Fruit fly (Drosophila melanogaster): ENCODE results near the gene rump.
A peak's percentile ranks its signal among the peaks of the same experiment; 100 is the strongest.

The rump gene

dm6 chr3R:9527907-9528842 lies 18.1 kb upstream of the rump start (continued):
- peak; percentile 93 for TF ChIP-seq CG11456 (GFP tag; IDR thresholded peaks at IDR 0.05)
- TF ChIP-seq CG17568 (GFP tag; optimal IDR thresholded peaks at IDR 0.05) = peak; percentile 30
- peak; percentile 83 for TF ChIP-seq Abd-B (GFP tag; optimal IDR thresholded peaks at IDR 0.05)
- TF ChIP-seq Sry-β (GFP tag; optimal IDR thresholded peaks at IDR 0.05) = no peak
- TF ChIP-seq fru (optimal IDR thresholded peaks at IDR 0.05) = no peak
- TF ChIP-seq CG12155 (GFP tag; optimal IDR thresholded peaks at IDR 0.05) = peak; percentile 70
- peak; percentile 78 for TF ChIP-seq Xbp1 (GFP tag; optimal IDR thresholded peaks at IDR 0.05)
- TF ChIP-seq CG9932 (GFP tag; IDR thresholded peaks at IDR 0.05) = peak; percentile 91
- peak; percentile 46; the same call in 1 of the 2 replicates for TF ChIP-seq Dref (GFP tag; IDR thresholded peaks at IDR 0.05)
- TF ChIP-seq stwl (tag; optimal IDR thresholded peaks at IDR 0.05) = no peak
- TF ChIP-seq gcm2 (GFP tag; optimal IDR thresholded peaks at IDR 0.05) = peak; percentile 51
- no peak for TF ChIP-seq gfzf (GFP tag; optimal IDR thresholded peaks at IDR 0.05)
- TF ChIP-seq pb (GFP tag; optimal IDR thresholded peaks at IDR 0.05) = peak; percentile 88
- peak; percentile 63 for TF ChIP-seq sima (GFP tag; optimal IDR thresholded peaks at IDR 0.05)
- TF ChIP-seq caup (GFP tag; optimal IDR thresholded peaks at IDR 0.05; ENCODE audit: severe bottlenecking) = peak; percentile 94
- peak; percentile 77 for TF ChIP-seq Myb (GFP tag; optimal IDR thresholded peaks at IDR 0.05)
- no peak for TF ChIP-seq CG42726 (GFP tag; IDR thresholded peaks at IDR 0.05; ENCODE audit: partially characterized antibody)
- TF ChIP-seq nerfin-2 (GFP tag; IDR thresholded peaks at IDR 0.05; ENCODE audit: partially characterized antibody) = 0 out of 2 replicates have a peak, but pooled peaks have one; percentile 28
- peak; percentile 72 for TF ChIP-seq CG43689 (GFP tag; IDR thresholded peaks at IDR 0.05)
- TF ChIP-seq klu (GFP tag; IDR thresholded peaks at IDR 0.05) = peak; percentile 82
- TF ChIP-seq unc-4 (GFP tag; IDR thresholded peaks at IDR 0.05; ENCODE audit: partially characterized antibody) = no peak
- peak; percentile 85 for TF ChIP-seq CG18764 (GFP tag; optimal IDR thresholded peaks at IDR 0.05)
- TF ChIP-seq CG13624 (GFP tag; optimal IDR thresholded peaks at IDR 0.05) = peak; percentile 95
- peak; percentile 21; the same call in 1 of the 3 replicates for TF ChIP-seq knrl (GFP tag; IDR thresholded peaks at IDR 0.05; ENCODE audit: partially characterized antibody)
- peak; percentile 3 for TF ChIP-seq Usf (GFP tag; optimal IDR thresholded peaks at IDR 0.05)
- peak; percentile 39; the same call in 1 of the 2 replicates for TF ChIP-seq Bgb (GFP tag; IDR thresholded peaks at IDR 0.05; ENCODE audit: partially characterized antibody)
- peak; percentile 77 for TF ChIP-seq CG17385 (GFP tag; optimal IDR thresholded peaks at IDR 0.05)
- TF ChIP-seq dmrt99B (tag; optimal IDR thresholded peaks at IDR 0.05) = no peak
- TF ChIP-seq trh (GFP tag; optimal IDR thresholded peaks at IDR 0.05) = peak; percentile 14
- peak; percentile 86 for TF ChIP-seq CG3726 (GFP tag; IDR thresholded peaks at IDR 0.05)
- TF ChIP-seq CG13123 (GFP tag; optimal IDR thresholded peaks at IDR 0.05) = peak; percentile 48
- peak; percentile 77; the same call in 2 of the 3 replicates for TF ChIP-seq CG11560 (tag; IDR thresholded peaks at IDR 0.05)
- TF ChIP-seq nmo (GFP tag; optimal IDR thresholded peaks at IDR 0.05) = peak; percentile 77
- peak; percentile 91 for TF ChIP-seq CG2678 (tag; optimal IDR thresholded peaks at IDR 0.05)
- no peak for TF ChIP-seq CG10431 (GFP tag; optimal IDR thresholded peaks at IDR 0.05)
- TF ChIP-seq jumu (GFP tag; optimal IDR thresholded peaks at IDR 0.05) = peak; percentile 90
- TF ChIP-seq wek (GFP tag; optimal IDR thresholded peaks at IDR 0.05) = peak; percentile 65
- peak; percentile 89 for TF ChIP-seq tin (GFP tag; optimal IDR thresholded peaks at IDR 0.05)
- TF ChIP-seq Optix (GFP tag; IDR thresholded peaks at IDR 0.05) = peak; percentile 74
- peak; percentile 58 for TF ChIP-seq CG10565 (GFP tag; optimal IDR thresholded peaks at IDR 0.05)
- TF ChIP-seq CG7745 (tag; optimal IDR thresholded peaks at IDR 0.05) = no peak
- TF ChIP-seq Oaz (GFP tag; IDR thresholded peaks at IDR 0.05) = peak; percentile 68
- peak; percentile 93 for TF ChIP-seq CG34422 (GFP tag; IDR thresholded peaks at IDR 0.05)
- TF ChIP-seq tup (GFP tag; optimal IDR thresholded peaks at IDR 0.05) = peak; percentile 61
- no peak for TF ChIP-seq abd-A (tag; optimal IDR thresholded peaks at IDR 0.05)
- TF ChIP-seq slou (GFP tag; optimal IDR thresholded peaks at IDR 0.05) = peak; percentile 81
- peak; percentile 38 for TF ChIP-seq CG15696 (tag; optimal IDR thresholded peaks at IDR 0.05)
- TF ChIP-seq nau (GFP tag; optimal IDR thresholded peaks at IDR 0.05) = no peak
